Worm (Caenorhabditis elegans): ENCODE results near the gene ZK669.3.
A peak's percentile ranks its signal among the peaks of the same experiment; 100 is the strongest.

Gene ZK669.3

ce11 chrII:7895190-7895589 lies 45.8 kb upstream of the ZK669.3 start:
- no peak for TF ChIP-seq nhr-237 (tag; optimal IDR thresholded peaks at IDR 0.05)
- TF ChIP-seq unc-39 (tag; optimal IDR thresholded peaks at IDR 0.05) = no peak
- TF ChIP-seq drap-1 (GFP tag; optimal IDR thresholded peaks at IDR 0.05) = no peak
- TF ChIP-seq ceh-39 (tag; optimal IDR thresholded peaks at IDR 0.05) = no peak
- TF ChIP-seq ceh-43 (GFP tag; optimal IDR thresholded peaks at IDR 0.05) = no peak
- peak; percentile 34 for TF ChIP-seq unc-62 (GFP tag; optimal IDR thresholded peaks at IDR 0.05)

DNA sequence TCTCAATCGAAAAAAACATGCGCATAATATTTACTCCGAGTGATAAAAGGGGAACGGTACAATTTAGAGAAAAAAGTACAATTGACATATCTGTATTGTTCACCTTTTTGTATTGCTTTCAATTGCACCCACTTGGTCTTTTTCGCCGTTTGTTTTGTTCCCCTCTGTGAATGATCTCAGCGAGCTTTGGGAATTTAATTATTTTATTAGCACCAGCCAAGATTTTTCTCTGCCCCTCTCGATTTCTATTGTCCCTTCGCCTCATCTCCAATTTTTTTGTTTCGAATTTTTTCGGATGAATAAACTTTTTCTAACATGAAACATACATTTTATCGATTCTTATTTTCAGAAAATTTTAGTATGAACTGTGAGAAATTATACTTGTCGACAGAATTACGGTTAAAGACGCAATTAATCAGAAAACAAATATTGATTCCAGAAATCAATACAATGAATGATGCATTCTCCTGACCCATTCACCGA lies 40.7 kb upstream of the ZK669.3 start, which contains the start of gene rev-1:
rev-1 (plus strand) TSS at position 433 of the 483 bp plus-strand sequence.
- TF ChIP-seq lin-32 (GFP tag; optimal IDR thresholded peaks at IDR 0.05) = no peak
- no peak for TF ChIP-seq ceh-83 (GFP tag; optimal IDR thresholded peaks at IDR 0.05)
- TF ChIP-seq ces-1 (GFP tag; optimal IDR thresholded peaks at IDR 0.05) = peak; percentile 64
- TF ChIP-seq mep-1 (tag; optimal IDR thresholded peaks at IDR 0.05) = no peak
- TF ChIP-seq sptf-1 (tag; optimal IDR thresholded peaks at IDR 0.05) = no peak
- no peak for TF ChIP-seq elt-1 (tag; optimal IDR thresholded peaks at IDR 0.05; ENCODE audit: borderline replicate concordance, insufficient read depth)

DNA sequence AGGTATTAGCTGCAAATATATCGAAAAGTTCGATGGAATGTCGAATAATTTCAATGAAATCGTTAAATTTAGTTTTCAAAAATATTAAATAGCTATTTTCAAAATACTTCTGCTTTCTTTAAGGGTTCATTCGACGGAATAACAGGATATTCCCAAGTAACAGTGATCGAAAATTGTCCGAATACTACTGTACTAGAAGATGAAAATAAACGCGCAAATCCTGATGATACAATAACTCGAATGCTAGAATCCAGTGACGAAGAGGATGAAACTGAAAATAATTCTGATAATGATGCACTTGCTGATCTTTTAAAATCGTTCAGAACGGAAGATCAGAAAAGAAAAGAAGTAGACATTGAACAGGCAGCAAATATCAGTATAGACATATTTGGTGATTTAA lies 40.2 kb upstream of the ZK669.3 start:
- TF ChIP-seq ham-2 (GFP tag; optimal IDR thresholded peaks at IDR 0.05) = no peak
- no peak for TF ChIP-seq M03D4.4 (tag; optimal IDR thresholded peaks at IDR 0.05)
- TF ChIP-seq ztf-11 (tag; optimal IDR thresholded peaks at IDR 0.05) = no peak
- no peak for TF ChIP-seq hlh-1 (tag; optimal IDR thresholded peaks at IDR 0.05)

- TF ChIP-seq lin-13 (tag; optimal IDR thresholded peaks at IDR 0.05) (no peak), cnd-1 (tag; optimal IDR thresholded peaks at IDR 0.05) (no peak), ztf-11 (tag; optimal IDR thresholded peaks at IDR 0.05) (no peak), elt-1 (tag; optimal IDR thresholded peaks at IDR 0.05; ENCODE audit: borderline replicate concordance, insufficient read depth) (no peak), ceh-83 (GFP tag; optimal IDR thresholded peaks at IDR 0.05) (no peak), M03D4.4 (tag; optimal IDR thresholded peaks at IDR 0.05) (no peak), nhr-237 (tag; optimal IDR thresholded peaks at IDR 0.05) (no peak), ham-2 (GFP tag; optimal IDR thresholded peaks at IDR 0.05) (no peak), nhr-28 (tag; optimal IDR thresholded peaks at IDR 0.05) (no peak), mep-1 (tag; optimal IDR thresholded peaks at IDR 0.05) (no peak), sptf-1 (tag; optimal IDR thresholded peaks at IDR 0.05) (no peak), lin-32 (GFP tag; optimal IDR thresholded peaks at IDR 0.05) (no peak), ceh-43 (GFP tag; optimal IDR thresholded peaks at IDR 0.05) (no peak), tbx-8 (GFP tag; optimal IDR thresholded peaks at IDR 0.05) (no peak), lsy-2 (tag; optimal IDR thresholded peaks at IDR 0.05) (no peak), ceh-39 (tag; optimal IDR thresholded peaks at IDR 0.05) (no peak), nhr-2 (tag; optimal IDR thresholded peaks at IDR 0.05) (no peak), flh-1 (GFP tag; optimal IDR thresholded peaks at IDR 0.05) (no peak), pha-4 (tag; optimal IDR thresholded peaks at IDR 0.05) (no peak)
Observed at ce11 chrII:7901990-7902389, 39.0 kb upstream of the ZK669.3 start.

DNA sequence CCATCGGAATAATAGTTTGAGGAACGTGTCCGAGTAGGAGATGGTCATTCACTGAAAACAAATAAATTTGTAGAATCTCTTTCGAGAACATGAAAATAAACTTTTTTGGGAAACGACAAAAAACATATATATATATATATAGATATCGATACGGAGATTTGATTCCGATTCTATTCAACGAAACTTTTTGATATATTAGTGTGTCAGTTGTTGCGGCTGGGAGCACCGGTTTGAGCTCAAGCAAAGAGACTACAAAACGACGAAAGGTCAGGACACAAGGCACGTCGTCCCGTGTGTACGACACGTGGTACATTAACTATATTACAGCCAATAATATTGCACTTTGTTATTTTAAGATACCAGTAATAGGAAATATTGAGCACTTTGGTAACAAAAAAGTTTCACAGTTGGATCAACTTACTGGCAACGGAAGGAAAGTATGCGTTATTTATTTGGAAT lies 33.4 kb upstream of the ZK669.3 start, which contains the start of gene best-23:
best-23 (minus strand) TSS at position 51 of the 459 bp plus-strand sequence.
- no peak for TF ChIP-seq zip-8 (tag; optimal IDR thresholded peaks at IDR 0.05)
- TF ChIP-seq hlh-1 (tag; optimal IDR thresholded peaks at IDR 0.05) = peak; percentile 49

ce11 chrII:7911015-7911414 lies 29.9 kb upstream of the ZK669.3 start, which contains the start of gene ZK675.4:
TSS of gene ZK675.4 (plus strand) at chrII:7911315.
- TF ChIP-seq flh-1 (GFP tag; optimal IDR thresholded peaks at IDR 0.05) (no peak), hlh-1 (tag; optimal IDR thresholded peaks at IDR 0.05) (no peak), nhr-237 (tag; optimal IDR thresholded peaks at IDR 0.05) (no peak), drap-1 (GFP tag; optimal IDR thresholded peaks at IDR 0.05) (no peak), elt-1 (tag; optimal IDR thresholded peaks at IDR 0.05; ENCODE audit: borderline replicate concordance, insufficient read depth) (no peak), zip-8 (tag; optimal IDR thresholded peaks at IDR 0.05) (no peak), lin-32 (GFP tag; optimal IDR thresholded peaks at IDR 0.05) (no peak), sem-2 (GFP tag; optimal IDR thresholded peaks at IDR 0.05) (no peak), unc-39 (tag; optimal IDR thresholded peaks at IDR 0.05) (no peak), mab-5 (tag; optimal IDR thresholded peaks at IDR 0.05) (no peak), sptf-1 (tag; optimal IDR thresholded peaks at IDR 0.05) (no peak), unc-120 (tag; optimal IDR thresholded peaks at IDR 0.05; ENCODE audit: poor library complexity, severe bottlenecking) (no peak)

All from whole organism, mixed stage, embryonic.